Worm (Caenorhabditis elegans) whole organism, L4 larva: ENCODE measurements around the gene F17C8.6.

ENCODE experiments used
- D1046.2 ChIP-seq: fragments of 200-800 bp; sonication (Bioruptor generic); IDR thresholded peaks from 2 replicates; pipeline ENCODE4 v1.3.6; 2022; ENCODE audit warnings: missing genetic modification characterization, missing compliant biosample characterization
- F37D6.2 ChIP-seq: sonication (generic microtip); optimal IDR thresholded peaks from 2 replicates; lab custom pipeline; 2016; ENCODE audit warnings: mild to moderate bottlenecking, missing genetic modification characterization, missing compliant biosample characterization
- R02D3.7 ChIP-seq: fragments of 150-350 bp; sonication (generic microtip); optimal IDR thresholded peaks from 3 replicates; lab custom pipeline; 2014; ENCODE audit warnings: missing biosample characterization, missing genetic modification characterization
- T20F7.1 ChIP-seq: fragments of 200-800 bp; sonication (Bioruptor generic); optimal IDR thresholded peaks from 2 replicates; lab custom pipeline; 2018; ENCODE audit warnings: mild to moderate bottlenecking, missing genetic modification characterization, missing compliant biosample characterization
- T26A8.4 ChIP-seq: fragments of 200-800 bp; sonication (Bioruptor generic); IDR thresholded peaks from 2 replicates; pipeline ENCODE4 v1.3.6; 2022; ENCODE audit warnings: missing genetic modification characterization, missing compliant biosample characterization
- Y105C5A.15 ChIP-seq: fragments of 200-800 bp; sonication (Bioruptor generic); IDR thresholded peaks from 2 replicates; pipeline ENCODE4 v1.3.6; 2022; ENCODE audit warnings: missing genetic modification characterization, missing compliant biosample characterization
- Y48G9A.11 ChIP-seq: fragments of 200-800 bp; sonication (Bioruptor generic); IDR thresholded peaks from 2 replicates; pipeline ENCODE4 v1.3.6; 2022; ENCODE audit warnings: missing genetic modification reagents, missing genetic modification characterization, missing compliant biosample characterization
- ZK546.5 ChIP-seq, 2 experiments: sonication (generic microtip); optimal IDR thresholded peaks; 2 replicates each; lab custom pipeline; 2017; ENCODE audit warnings: missing biosample characterization in 2 of 2, missing genetic modification characterization in 2 of 2
- aha-1 ChIP-seq: fragments of 150-350 bp; peaks from one replicate; lab custom pipeline; 2014; ENCODE audit warnings: missing biosample characterization, missing genetic modification characterization
- ceh-28 ChIP-seq: fragments of 150-350 bp; optimal IDR thresholded peaks from 2 replicates; lab custom pipeline; 2014; ENCODE audit warnings: missing biosample characterization, missing genetic modification reagents, missing genetic modification characterization
- ceh-44 ChIP-seq: fragments of 200-800 bp; sonication (Bioruptor generic); IDR thresholded peaks from 2 replicates; pipeline ENCODE4 v1.3.6; 2022; ENCODE audit warnings: missing genetic modification reagents, missing genetic modification characterization, missing compliant biosample characterization
- cey-2 ChIP-seq: sonication (generic microtip); optimal IDR thresholded peaks from 3 replicates; lab custom pipeline; 2017; ENCODE audit warnings: missing genetic modification characterization, mild to moderate bottlenecking, missing compliant biosample characterization, antibody characterized with exemption, borderline replicate concordance; ENCODE audit not compliant: insufficient read depth
- ctbp-1 ChIP-seq: fragments of 200-800 bp; sonication (Bioruptor generic); IDR thresholded peaks from 2 replicates; pipeline ENCODE4 v1.3.6; 2022; ENCODE audit warnings: missing genetic modification reagents, missing genetic modification characterization, missing compliant biosample characterization
- daf-16 ChIP-seq, 3 experiments: sonication (generic microtip); optimal IDR thresholded peaks; 2 replicates each; lab custom pipeline; 2016 to 2017; ENCODE audit warnings: missing genetic modification characterization in 3 of 3, missing genetic modification reagents in 3 of 3, mild to moderate bottlenecking in 2 of 3, missing compliant biosample characterization in 2 of 3, missing biosample characterization in 1 of 3, moderate library complexity in 1 of 3
- dmd-6 ChIP-seq: fragments of 200-800 bp; sonication (Bioruptor generic); IDR thresholded peaks from 2 replicates; pipeline ENCODE4 v1.3.6; 2022; ENCODE audit warnings: missing genetic modification reagents, missing genetic modification characterization, missing compliant biosample characterization
- dpl-1 ChIP-seq: fragments of 150-350 bp; optimal IDR thresholded peaks from 2 replicates; lab custom pipeline; 2014; ENCODE audit warnings: missing biosample characterization, missing genetic modification reagents, missing genetic modification characterization
- fkh-10 ChIP-seq: fragments of 150-350 bp; optimal IDR thresholded peaks from 2 replicates; lab custom pipeline; 2014; ENCODE audit warnings: missing biosample characterization, missing genetic modification reagents, missing genetic modification characterization
- gei-8 ChIP-seq: fragments of 200-800 bp; sonication (Bioruptor generic); optimal IDR thresholded peaks from 2 replicates; lab custom pipeline; 2018; ENCODE audit warnings: mild to moderate bottlenecking, missing genetic modification characterization, missing compliant biosample characterization
- hlh-11 ChIP-seq: fragments of 200-800 bp; sonication (Bioruptor generic); optimal IDR thresholded peaks from 2 replicates; lab custom pipeline; 2018; ENCODE audit warnings: mild to moderate bottlenecking, missing genetic modification characterization, missing compliant biosample characterization
- jun-1 ChIP-seq: fragments of 150-350 bp; optimal IDR thresholded peaks from 2 replicates; lab custom pipeline; 2014; ENCODE audit warnings: missing biosample characterization, missing genetic modification reagents, missing genetic modification characterization
- lin-1 ChIP-seq: fragments of 200-800 bp; sonication (Bioruptor generic); IDR thresholded peaks from 2 replicates; pipeline ENCODE4 v1.3.6; 2022; ENCODE audit warnings: missing genetic modification reagents, missing genetic modification characterization, missing compliant biosample characterization
- lin-13 ChIP-seq: fragments of 150-350 bp; optimal IDR thresholded peaks from 2 replicates; lab custom pipeline; 2014; ENCODE audit warnings: missing biosample characterization, missing genetic modification reagents, missing genetic modification characterization
- lin-38 ChIP-seq: fragments of 200-800 bp; sonication (Bioruptor generic); IDR thresholded peaks from 2 replicates; pipeline ENCODE4 v1.3.6; 2022; ENCODE audit warnings: missing genetic modification reagents, missing genetic modification characterization, missing compliant biosample characterization
- lir-3 ChIP-seq: sonication (generic microtip); optimal IDR thresholded peaks from 2 replicates; lab custom pipeline; 2016; ENCODE audit warnings: mild to moderate bottlenecking, missing genetic modification characterization, missing compliant biosample characterization
- lsy-2 ChIP-seq, 2 experiments: fragments of 150-350 bp in 1 of 2; sonication (generic microtip) in 1 of 2; optimal IDR thresholded peaks; 2 replicates each; lab custom pipeline; 2014 to 2017; ENCODE audit warnings: missing biosample characterization in 2 of 2, missing genetic modification characterization in 2 of 2
- madf-5 ChIP-seq, 2 experiments: fragments of 200-800 bp; sonication (Bioruptor generic); IDR thresholded peaks; 2 replicates each; pipeline ENCODE4 v1.3.6; 2022; ENCODE audit warnings: missing compliant biosample characterization in 2 of 2, missing genetic modification characterization in 2 of 2
- madf-9 ChIP-seq: fragments of 200-800 bp; sonication (Bioruptor generic); conservative IDR thresholded peaks from 2 replicates; pipeline ENCODE4 v1.3.6; 2022; ENCODE audit warnings: missing genetic modification reagents, missing genetic modification characterization, missing compliant biosample characterization
- mdl-1 ChIP-seq, 2 experiments: fragments of 150-350 bp in 1 of 2; sonication (generic microtip) in 1 of 2; optimal IDR thresholded peaks; 2 replicates each; lab custom pipeline; 2014 to 2017; ENCODE audit warnings: missing biosample characterization in 2 of 2, missing genetic modification characterization in 2 of 2
- mdt-29 ChIP-seq: fragments of 200-800 bp; sonication (Bioruptor generic); IDR thresholded peaks from 2 replicates; pipeline ENCODE4 v1.3.6; 2022; ENCODE audit warnings: missing genetic modification reagents, missing genetic modification characterization, missing compliant biosample characterization
- mep-1 ChIP-seq: fragments of 150-350 bp; sonication (generic microtip); optimal IDR thresholded peaks from 3 replicates; lab custom pipeline; 2014; ENCODE audit warnings: missing biosample characterization, missing genetic modification characterization
- mes-2 ChIP-seq: sonication (generic microtip); optimal IDR thresholded peaks from 2 replicates; lab custom pipeline; 2016; ENCODE audit warnings: missing genotype, mild to moderate bottlenecking, missing genetic modification characterization, missing compliant biosample characterization; ENCODE audit not compliant: poor library complexity, severe bottlenecking
- mxl-3 ChIP-seq: fragments of 200-800 bp; sonication (Bioruptor generic); optimal IDR thresholded peaks from 2 replicates; lab custom pipeline; 2018; ENCODE audit warnings: mild to moderate bottlenecking, missing genetic modification characterization, missing compliant biosample characterization
- nhr-102 ChIP-seq: sonication (generic microtip); optimal IDR thresholded peaks from 2 replicates; lab custom pipeline; 2016; ENCODE audit warnings: mild to moderate bottlenecking, missing genetic modification characterization, moderate library complexity, missing compliant biosample characterization
- nhr-11 ChIP-seq: fragments of 150-350 bp; optimal IDR thresholded peaks from 2 replicates; lab custom pipeline; 2014; ENCODE audit warnings: missing biosample characterization, missing genetic modification characterization
- nhr-28 ChIP-seq: fragments of 150-350 bp; optimal IDR thresholded peaks from 2 replicates; lab custom pipeline; 2014; ENCODE audit warnings: missing biosample characterization, missing genetic modification characterization
- nhr-42 ChIP-seq: fragments of 200-800 bp; sonication (Bioruptor generic); IDR thresholded peaks from 2 replicates; pipeline ENCODE4 v1.3.6; 2022; ENCODE audit warnings: missing genetic modification characterization, missing compliant biosample characterization
- nhr-48 ChIP-seq: sonication (generic microtip); optimal IDR thresholded peaks from 2 replicates; lab custom pipeline; 2016; ENCODE audit warnings: mild to moderate bottlenecking, missing genetic modification characterization, missing compliant biosample characterization
- nhr-76 ChIP-seq: fragments of 150-350 bp; optimal IDR thresholded peaks from 2 replicates; lab custom pipeline; 2014; ENCODE audit warnings: missing biosample characterization, missing genetic modification characterization
- nhr-77 ChIP-seq: fragments of 150-350 bp; optimal IDR thresholded peaks from 2 replicates; lab custom pipeline; 2014; ENCODE audit warnings: missing biosample characterization, missing genetic modification characterization
- pha-4 ChIP-seq, 2 experiments: fragments of 150-350 bp in 1 of 2; fragments of 200-800 bp in 1 of 2; sonication (Bioruptor generic) in 1 of 2; IDR thresholded peaks in 1 of 2; optimal IDR thresholded peaks in 1 of 2; 2 replicates each; pipeline versions ENCODE4 v1.3.6 to Lab custom; 2014 to 2022; ENCODE audit warnings: missing genetic modification characterization in 2 of 2, missing genetic modification reagents in 2 of 2, missing biosample characterization in 1 of 2, missing compliant biosample characterization in 1 of 2
- set-16 ChIP-seq: fragments of 200-800 bp; sonication (Bioruptor generic); IDR thresholded peaks from 2 replicates; pipeline ENCODE4 v1.3.6; 2022; ENCODE audit warnings: missing genetic modification reagents, missing genetic modification characterization, missing compliant biosample characterization
- spr-1 ChIP-seq: sonication (generic microtip); optimal IDR thresholded peaks from 2 replicates; lab custom pipeline; 2016; ENCODE audit warnings: mild to moderate bottlenecking, missing genetic modification characterization, missing compliant biosample characterization
- tra-1 ChIP-seq: fragments of 200-800 bp; sonication (Bioruptor generic); IDR thresholded peaks from 2 replicates; pipeline ENCODE4 v1.3.6; 2022; ENCODE audit warnings: missing genetic modification reagents, missing genetic modification characterization, missing compliant biosample characterization
- unc-130 ChIP-seq: sonication (generic microtip); optimal IDR thresholded peaks from 2 replicates; lab custom pipeline; 2016; ENCODE audit warnings: missing genetic modification reagents, missing genetic modification characterization, missing compliant biosample characterization
- unc-62 ChIP-seq, 3 experiments: fragments of 150-350 bp in 1 of 3; sonication (generic microtip); optimal IDR thresholded peaks in 2 of 3; peaks in 1 of 3; 1 replicate in 1 of 3; 2 replicates in 2 of 3; lab custom pipeline; 2014 to 2017; ENCODE audit warnings: missing biosample characterization in 3 of 3, missing genetic modification characterization in 3 of 3, missing genetic modification reagents in 3 of 3, missing genotype in 1 of 3
- zag-1 ChIP-seq: fragments of 150-350 bp; optimal IDR thresholded peaks from 2 replicates; lab custom pipeline; 2014; ENCODE audit warnings: missing biosample characterization, missing genetic modification characterization
- zfp-2 ChIP-seq: sonication (generic microtip); optimal IDR thresholded peaks from 2 replicates; lab custom pipeline; 2016; ENCODE audit warnings: mild to moderate bottlenecking, missing genetic modification characterization, missing compliant biosample characterization

The F17C8.6 gene

DNA sequence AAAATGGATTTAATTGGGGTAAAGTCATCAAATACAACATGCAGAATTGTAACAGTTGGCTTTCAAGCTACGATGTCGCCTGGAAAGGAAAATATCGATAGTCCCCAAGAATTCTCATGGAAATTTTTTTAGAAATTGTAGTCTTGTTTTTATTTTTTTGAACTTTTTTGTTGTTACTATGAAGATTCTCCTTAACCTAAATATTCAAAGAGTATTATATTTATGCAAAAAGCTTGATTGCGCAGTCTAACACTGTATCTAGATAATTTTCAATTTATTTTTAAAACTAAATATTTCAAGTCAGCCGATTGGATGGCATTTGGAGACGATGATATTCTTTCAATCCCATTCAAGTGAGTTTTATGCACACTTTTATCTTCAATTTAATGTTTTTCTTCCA is 40.6 kb downstream of the F17C8.6 start, which contains the start of gene pgap-2:
Gene pgap-2, plus strand, starts transcription at position 301 of the 400 bp plus-strand sequence.
- TF ChIP-seq unc-62 (GFP tag; optimal IDR thresholded peaks at IDR 0.05 in 1 of 2; lab: Kevin White, UChicago) (peak in 1 of 2 experiments; percentile 5), unc-62 (tag; optimal IDR thresholded peaks at IDR 0.05; lab: Kevin White, UChicago) (no peak), dmd-6 (GFP tag; lab: Robert Waterston, UW) (no peak), zfp-2 (tag; lab: Kevin White, UChicago) (no peak)

ce11 chrIII:4703932-4704454 is 41.8 kb downstream of the F17C8.6 start, which contains the start of the genes clp-2 and mrpl-16:
TSS of gene clp-2 (minus strand) at chrIII:4704025.
TSS of gene mrpl-16 (plus strand) at chrIII:4704404.
- no peak for TF ChIP-seq D1046.2 (GFP tag; lab: Robert Waterston, UW)
- TF ChIP-seq Y48G9A.11 (GFP tag; lab: Robert Waterston, UW), result no peak
- no peak for TF ChIP-seq nhr-77 (tag; lab: Kevin White, UChicago)
- no peak for TF ChIP-seq tra-1 (GFP tag; lab: Robert Waterston, UW)
- no peak for TF ChIP-seq gei-8
- TF ChIP-seq F37D6.2 (tag; lab: Kevin White, UChicago), result no peak
- TF ChIP-seq daf-16 (GFP tag; optimal IDR thresholded peaks at IDR 0.05; lab: Kevin White, UChicago), result no peak
- no peak for TF ChIP-seq daf-16 (tag; optimal IDR thresholded peaks at IDR 0.05; lab: Kevin White, UChicago)
- no peak for TF ChIP-seq ZK546.5 (tag; optimal IDR thresholded peaks at IDR 0.05; lab: Kevin White, UChicago)
- TF ChIP-seq T26A8.4 (GFP tag; lab: Robert Waterston, UW), result no peak
- TF ChIP-seq mxl-3 (GFP tag; lab: Kevin White, UChicago), result no peak
- peak; percentile 22 for TF ChIP-seq dpl-1 (GFP tag; lab: Kevin White, UChicago)
- no peak for TF ChIP-seq fkh-10 (GFP tag; lab: Kevin White, UChicago)
- TF ChIP-seq nhr-11 (tag; lab: Kevin White, UChicago), result no peak
- TF ChIP-seq lir-3, result no peak
- TF ChIP-seq Y105C5A.15, result no peak
- TF ChIP-seq nhr-28 (tag; lab: Kevin White, UChicago), result peak; percentile 2
- peak; percentile 72 for TF ChIP-seq mes-2 (tag; lab: Kevin White, UChicago)
- no peak for TF ChIP-seq madf-9 (GFP tag; lab: Robert Waterston, UW)
- no peak for TF ChIP-seq cey-2 (tag; lab: Kevin White, UChicago)
- TF ChIP-seq mep-1, result no peak
- TF ChIP-seq hlh-11 (tag; lab: Kevin White, UChicago), result no peak
- no peak for TF ChIP-seq unc-130
- no peak for TF ChIP-seq jun-1 (tag; lab: Kevin White, UChicago)
- TF ChIP-seq lsy-2 (tag; optimal IDR thresholded peaks at IDR 0.05; lab: Kevin White, UChicago), result peak in 1 of 2 experiments; percentile 55
- no peak for TF ChIP-seq lin-1 (GFP tag; lab: Robert Waterston, UW)
- no peak for TF ChIP-seq pha-4 (GFP tag; IDR thresholded peaks at IDR 0.05; lab: Robert Waterston, UW)
- TF ChIP-seq pha-4 (tag; optimal IDR thresholded peaks at IDR 0.05; lab: Kevin White, UChicago), result no peak
- no peak for TF ChIP-seq ctbp-1
- no peak for TF ChIP-seq nhr-76 (tag; lab: Kevin White, UChicago)
- peak; percentile 33 for TF ChIP-seq aha-1 (tag; lab: Kevin White, UChicago)
- no peak for TF ChIP-seq mdt-29 (GFP tag; lab: Robert Waterston, UW)
- no peak for TF ChIP-seq madf-5 (GFP tag; IDR thresholded peaks at IDR 0.05; lab: Robert Waterston, UW)
- TF ChIP-seq nhr-42 (GFP tag; lab: Robert Waterston, UW), result no peak
- TF ChIP-seq R02D3.7 (tag; lab: Kevin White, UChicago), result no peak
- TF ChIP-seq nhr-102 (tag; lab: Kevin White, UChicago), result no peak
- no peak for TF ChIP-seq spr-1 (tag; lab: Kevin White, UChicago)
- no peak for TF ChIP-seq mdl-1 (tag; optimal IDR thresholded peaks at IDR 0.05; lab: Kevin White, UChicago)
- no peak for TF ChIP-seq ceh-28 (tag; lab: Kevin White, UChicago)
- no peak for TF ChIP-seq set-16 (GFP tag; lab: Robert Waterston, UW)
- TF ChIP-seq ceh-44 (GFP tag; lab: Robert Waterston, UW), result no peak
- no peak for TF ChIP-seq nhr-48 (tag; lab: Kevin White, UChicago)
- TF ChIP-seq lin-38 (GFP tag; lab: Robert Waterston, UW), result peak; percentile 82
- no peak for TF ChIP-seq lin-13
- TF ChIP-seq zfp-2 (tag; lab: Kevin White, UChicago), result no peak
- no peak for TF ChIP-seq T20F7.1
- no peak for TF ChIP-seq zag-1
